Worm (Caenorhabditis elegans): Measurements from ENCODE around the gene plpr-1.

- no peak for TF ChIP-seq pqm-1 (tag; optimal IDR thresholded peaks at IDR 0.05)
- no peak for TF ChIP-seq ama-1 (optimal IDR thresholded peaks at IDR 0.05)
- TF ChIP-seq ceh-28 (tag; optimal IDR thresholded peaks at IDR 0.05): no peak
- TF ChIP-seq snpc-4 (tag; optimal IDR thresholded peaks at IDR 0.05): no peak
- TF ChIP-seq mdl-1 (tag; optimal IDR thresholded peaks at IDR 0.05): no peak
- TF ChIP-seq unc-62 (GFP tag; optimal IDR thresholded peaks at IDR 0.05): no peak
- TF ChIP-seq pha-4 (tag; optimal IDR thresholded peaks at IDR 0.05): no peak
- TF ChIP-seq fkh-10 (GFP tag; optimal IDR thresholded peaks at IDR 0.05): no peak
- TF ChIP-seq ztf-11 (tag; optimal IDR thresholded peaks at IDR 0.05): no peak
- no peak for TF ChIP-seq elt-3 (tag; optimal IDR thresholded peaks at IDR 0.05)
- TF ChIP-seq tbx-2 (tag; optimal IDR thresholded peaks at IDR 0.05): no peak
- TF ChIP-seq fos-1 (tag; optimal IDR thresholded peaks at IDR 0.05): no peak
- TF ChIP-seq aly-2 (tag; optimal IDR thresholded peaks at IDR 0.05): no peak
Observed at ce11 chrII:11177376-11177775, 44.7 kb upstream of the plpr-1 start, which contains the start of gene F37H8.6.
